Worm (Caenorhabditis elegans) whole organism, late embryonic: ENCODE results near the gene C33C12.1.

Experiments
- C08G9.2 ChIP-seq: sonication (generic microtip); optimal IDR thresholded peaks from 2 replicates; lab custom pipeline; 2016; ENCODE audit warnings: mild to moderate bottlenecking, missing genetic modification characterization, moderate library complexity, missing compliant biosample characterization
- C38D4.7 ChIP-seq: fragments of 200-800 bp; sonication (Bioruptor generic); optimal IDR thresholded peaks from 2 replicates; lab custom pipeline; 2018; ENCODE audit warnings: mild to moderate bottlenecking, missing genetic modification characterization, moderate library complexity, missing compliant biosample characterization
- K02D7.2 ChIP-seq: sonication (generic microtip); optimal IDR thresholded peaks from 2 replicates; lab custom pipeline; 2017; ENCODE audit warnings: mild to moderate bottlenecking, missing genetic modification characterization, missing compliant biosample characterization
- K09A11.1 ChIP-seq: sonication (generic microtip); optimal IDR thresholded peaks from 2 replicates; lab custom pipeline; 2017; ENCODE audit warnings: antibody characterized with exemption, mild to moderate bottlenecking, missing genetic modification characterization, missing compliant biosample characterization; ENCODE audit not compliant: insufficient read depth
- T23F11.4 ChIP-seq: fragments of 200-800 bp; sonication (Bioruptor generic); optimal IDR thresholded peaks from 2 replicates; lab custom pipeline; 2018; ENCODE audit warnings: mild to moderate bottlenecking, missing genetic modification characterization, missing compliant biosample characterization
- ama-1 ChIP-seq: fragments of 150-350 bp; optimal IDR thresholded peaks from 2 replicates; lab custom pipeline; 2014
- ceh-18 ChIP-seq: sonication (generic microtip); optimal IDR thresholded peaks from 2 replicates; lab custom pipeline; 2016; ENCODE audit warnings: missing genetic modification characterization, missing compliant biosample characterization
- ceh-19 ChIP-seq: fragments of 200-800 bp; sonication (Bioruptor generic); optimal IDR thresholded peaks from 2 replicates; lab custom pipeline; 2018; ENCODE audit warnings: mild to moderate bottlenecking, missing genetic modification characterization, missing compliant biosample characterization
- ceh-2 ChIP-seq: sonication (generic microtip); optimal IDR thresholded peaks from 2 replicates; lab custom pipeline; 2016; ENCODE audit warnings: missing genotype, missing genetic modification characterization, missing compliant biosample characterization
- ceh-30 ChIP-seq: fragments of 150-350 bp; optimal IDR thresholded peaks from 2 replicates; lab custom pipeline; 2014; ENCODE audit warnings: missing biosample characterization, missing genetic modification characterization
- ceh-31 ChIP-seq: sonication (generic microtip); optimal IDR thresholded peaks from 2 replicates; lab custom pipeline; 2016; ENCODE audit warnings: missing genetic modification characterization, missing compliant biosample characterization
- ceh-34 ChIP-seq: sonication (generic microtip); optimal IDR thresholded peaks from 2 replicates; lab custom pipeline; 2016; ENCODE audit warnings: mild to moderate bottlenecking, missing genetic modification characterization, missing compliant biosample characterization
- ceh-45 ChIP-seq: fragments of 200-800 bp; sonication (Bioruptor generic); IDR thresholded peaks from 2 replicates; pipeline ENCODE4 v1.3.6; 2022; ENCODE audit warnings: missing genetic modification reagents, missing genetic modification characterization, missing compliant biosample characterization
- ceh-48 ChIP-seq: sonication (generic microtip); optimal IDR thresholded peaks from 2 replicates; lab custom pipeline; 2016; ENCODE audit warnings: missing genetic modification characterization, inconsistent platforms, missing compliant biosample characterization
- dmd-4 ChIP-seq: sonication (generic microtip); optimal IDR thresholded peaks from 2 replicates; lab custom pipeline; 2016; ENCODE audit warnings: borderline replicate concordance, missing genetic modification characterization, missing compliant biosample characterization
- dve-1 ChIP-seq: sonication (generic microtip); optimal IDR thresholded peaks from 2 replicates; lab custom pipeline; 2017; ENCODE audit warnings: antibody characterized with exemption, mild to moderate bottlenecking, missing genetic modification characterization, missing compliant biosample characterization
- elt-2 ChIP-seq: sonication (generic microtip); optimal IDR thresholded peaks from 2 replicates; lab custom pipeline; 2016; ENCODE audit warnings: missing genetic modification reagents, missing genetic modification characterization, missing compliant biosample characterization
- fax-1 ChIP-seq: sonication (generic microtip); optimal IDR thresholded peaks from 2 replicates; lab custom pipeline; 2016; ENCODE audit warnings: missing genotype, missing genetic modification characterization, missing compliant biosample characterization
- fkh-10 ChIP-seq: fragments of 150-350 bp; optimal IDR thresholded peaks from 2 replicates; lab custom pipeline; 2014; ENCODE audit warnings: missing biosample characterization, missing genetic modification reagents, missing genetic modification characterization
- hlh-13 ChIP-seq: fragments of 200-800 bp; sonication (Bioruptor generic); optimal IDR thresholded peaks from 2 replicates; lab custom pipeline; 2018; ENCODE audit warnings: mild to moderate bottlenecking, missing genetic modification characterization, missing compliant biosample characterization
- hlh-15 ChIP-seq: sonication (generic microtip); optimal IDR thresholded peaks from 2 replicates; lab custom pipeline; 2016; ENCODE audit warnings: missing genetic modification characterization, missing compliant biosample characterization
- hlh-30 ChIP-seq: sonication (generic microtip); optimal IDR thresholded peaks from 2 replicates; lab custom pipeline; 2017; ENCODE audit warnings: antibody characterized with exemption, missing genetic modification characterization, missing compliant biosample characterization; ENCODE audit not compliant: insufficient read depth
- hlh-6 ChIP-seq: sonication (generic microtip); optimal IDR thresholded peaks from 2 replicates; lab custom pipeline; 2016; ENCODE audit warnings: missing genotype, missing genetic modification characterization, missing compliant biosample characterization
- hlh-8 ChIP-seq: sonication (generic microtip); optimal IDR thresholded peaks from 2 replicates; lab custom pipeline; 2016; ENCODE audit warnings: missing genotype, missing genetic modification characterization, missing compliant biosample characterization
- lin-11 ChIP-seq: fragments of 200-800 bp; sonication (Bioruptor generic); optimal IDR thresholded peaks from 2 replicates; lab custom pipeline; 2018; ENCODE audit warnings: mild to moderate bottlenecking, missing genetic modification characterization, missing compliant biosample characterization
- nfya-1 ChIP-seq: sonication (generic microtip); optimal IDR thresholded peaks from 2 replicates; lab custom pipeline; 2017; ENCODE audit warnings: missing genetic modification characterization, mild to moderate bottlenecking, missing compliant biosample characterization, antibody characterized with exemption, moderate library complexity
- odd-2 ChIP-seq: sonication (generic microtip); optimal IDR thresholded peaks from 2 replicates; lab custom pipeline; 2017; ENCODE audit warnings: antibody characterized with exemption, mild to moderate bottlenecking, missing genetic modification characterization, missing compliant biosample characterization
- pag-3 ChIP-seq: sonication (generic microtip); optimal IDR thresholded peaks from 2 replicates; lab custom pipeline; 2016; ENCODE audit warnings: missing compliant biosample characterization, missing genetic modification characterization, borderline replicate concordance
- pqm-1 ChIP-seq: sonication (generic microtip); optimal IDR thresholded peaks from 2 replicates; lab custom pipeline; 2016; ENCODE audit warnings: missing genetic modification characterization, missing compliant biosample characterization
- pros-1 ChIP-seq: fragments of 150-350 bp; optimal IDR thresholded peaks from 2 replicates; lab custom pipeline; 2014; ENCODE audit warnings: missing biosample characterization, missing genetic modification reagents, missing genetic modification characterization
- sdc-2 ChIP-seq: sonication (generic microtip); optimal IDR thresholded peaks from 2 replicates; lab custom pipeline; 2016; ENCODE audit warnings: missing genotype, missing genetic modification characterization, missing compliant biosample characterization
- sox-2 ChIP-seq: fragments of 200-800 bp; sonication (Bioruptor generic); IDR thresholded peaks from 2 replicates; pipeline ENCODE4 v1.3.6; 2022; ENCODE audit warnings: missing genetic modification reagents, missing genetic modification characterization, missing compliant biosample characterization
- syd-9 ChIP-seq: sonication (generic microtip); optimal IDR thresholded peaks from 2 replicates; lab custom pipeline; 2016; ENCODE audit warnings: mild to moderate bottlenecking, missing genetic modification characterization, moderate library complexity, missing compliant biosample characterization
- tbx-2 ChIP-seq: sonication (generic microtip); optimal IDR thresholded peaks from 2 replicates; lab custom pipeline; 2016; ENCODE audit warnings: missing genetic modification characterization, missing compliant biosample characterization
- ttx-3 ChIP-seq: sonication (generic microtip); optimal IDR thresholded peaks from 2 replicates; lab custom pipeline; 2016; ENCODE audit warnings: missing genetic modification reagents, missing genetic modification characterization, missing compliant biosample characterization
- unc-42 ChIP-seq: sonication (generic microtip); optimal IDR thresholded peaks from 2 replicates; lab custom pipeline; 2016; ENCODE audit warnings: missing genotype, missing genetic modification characterization, missing compliant biosample characterization
- unc-55 ChIP-seq: sonication (generic microtip); optimal IDR thresholded peaks from 2 replicates; lab custom pipeline; 2017; ENCODE audit warnings: missing biosample characterization, missing genetic modification reagents, missing genetic modification characterization
- unc-86 ChIP-seq: sonication (generic microtip); optimal IDR thresholded peaks from 2 replicates; lab custom pipeline; 2016; ENCODE audit warnings: missing genetic modification characterization, missing compliant biosample characterization
- zip-5 ChIP-seq: sonication (generic microtip); optimal IDR thresholded peaks from 2 replicates; lab custom pipeline; 2016; ENCODE audit warnings: missing genetic modification characterization, missing compliant biosample characterization
- ztf-16 ChIP-seq: sonication (generic microtip); optimal IDR thresholded peaks from 2 replicates; lab custom pipeline; 2017; ENCODE audit warnings: missing genetic modification characterization, missing compliant biosample characterization

Gene C33C12.1

ce11 chrII:2186730-2187129 lies 11.3 kb upstream of the C33C12.1 start:
- TF ChIP-seq hlh-15, result no peak
- TF ChIP-seq ztf-16 (tag; lab: Kevin White, UChicago), result no peak
- no peak for TF ChIP-seq ceh-19 (GFP tag; lab: Kevin White, UChicago)
- no peak for TF ChIP-seq syd-9 (tag; lab: Kevin White, UChicago)
- TF ChIP-seq pqm-1 (tag; lab: Kevin White, UChicago), result no peak
- no peak for TF ChIP-seq ceh-30 (tag; lab: Kevin White, UChicago)

ce11 chrII:2189357-2189756 lies 8.7 kb upstream of the C33C12.1 start, which contains the start of gene mtq-2:
Gene mtq-2 (minus strand): TSS chrII:2189457.
- TF ChIP-seq unc-42 (tag; lab: Kevin White, UChicago), result no peak

- TF ChIP-seq K02D7.2 (tag; lab: Kevin White, UChicago) (no peak), sdc-2 (tag; lab: Kevin White, UChicago) (no peak), sox-2 (GFP tag; lab: Robert Waterston, UW) (no peak), lin-11 (tag; lab: Kevin White, UChicago) (no peak), hlh-13 (GFP tag; lab: Kevin White, UChicago) (no peak), K09A11.1 (tag; lab: Kevin White, UChicago) (no peak)
These were observed 7.5 kb upstream of the C33C12.1 start for ce11 chrII:2190522-2190921.

- TF ChIP-seq ceh-45 (GFP tag; lab: Robert Waterston, UW) (no peak), elt-2 (tag; lab: Kevin White, UChicago) (no peak), odd-2 (tag; lab: Kevin White, UChicago) (no peak), ceh-19 (GFP tag; lab: Kevin White, UChicago) (no peak), hlh-30 (tag; lab: Kevin White, UChicago) (no peak), ceh-31 (tag; lab: Kevin White, UChicago) (no peak), ceh-2 (tag; lab: Kevin White, UChicago) (no peak), C38D4.7 (no peak), ceh-18 (tag; lab: Kevin White, UChicago) (no peak), ama-1 (lab: Kevin White, UChicago) (no peak), hlh-8 (tag; lab: Kevin White, UChicago) (no peak), tbx-2 (no peak), dmd-4 (no peak), unc-55 (GFP tag; lab: Kevin White, UChicago) (no peak), hlh-6 (tag; lab: Kevin White, UChicago) (no peak), unc-86 (no peak), pros-1 (tag; lab: Kevin White, UChicago) (no peak)
These were observed 6.7 kb upstream of the C33C12.1 start for ce11 chrII:2191383-2191782.

- TF ChIP-seq ttx-3, result no peak
- TF ChIP-seq ceh-48, result peak; percentile 44
These were observed 5.8 kb upstream of the C33C12.1 start for ce11 chrII:2192267-2192666.

- TF ChIP-seq elt-2 (tag; lab: Kevin White, UChicago) (peak; percentile 9), ceh-45 (GFP tag; lab: Robert Waterston, UW) (no peak), ztf-16 (tag; lab: Kevin White, UChicago) (no peak), ceh-34 (tag; lab: Kevin White, UChicago) (peak; percentile 27), C08G9.2 (tag; lab: Kevin White, UChicago) (no peak), K02D7.2 (tag; lab: Kevin White, UChicago) (no peak), unc-42 (tag; lab: Kevin White, UChicago) (peak; percentile 53), ceh-2 (tag; lab: Kevin White, UChicago) (no peak), nfya-1 (tag; lab: Kevin White, UChicago) (peak; percentile 40), ceh-18 (tag; lab: Kevin White, UChicago) (no peak), T23F11.4 (GFP tag; lab: Kevin White, UChicago) (no peak), fax-1 (tag; lab: Kevin White, UChicago) (no peak), tbx-2 (peak; percentile 52), ceh-31 (tag; lab: Kevin White, UChicago) (peak; percentile 47), pag-3 (tag; lab: Kevin White, UChicago) (no peak), dve-1 (tag; lab: Kevin White, UChicago) (peak; percentile 14), K09A11.1 (tag; lab: Kevin White, UChicago) (no peak), fkh-10 (GFP tag; lab: Kevin White, UChicago) (no peak), zip-5 (tag; lab: Kevin White, UChicago) (no peak)
These were observed 2.5 kb upstream of the C33C12.1 start for ce11 chrII:2195541-2195940.
